Worm (Caenorhabditis elegans) whole organism, young adult: ENCODE results near the gene B0244.10.

Experiments used
- C17E4.6 ChIP-seq: fragments of 200-800 bp; sonication (Bioruptor generic); IDR thresholded peaks from 2 replicates; pipeline ENCODE4 v1.3.6; 2022; ENCODE audit warnings: missing genetic modification reagents, missing genetic modification characterization, missing compliant biosample characterization
- F52B5.7 ChIP-seq: sonication (generic microtip); optimal IDR thresholded peaks from 2 replicates; lab custom pipeline; 2016; ENCODE audit warnings: mild to moderate bottlenecking, missing genetic modification characterization, missing compliant biosample characterization
- T07F8.4 ChIP-seq: sonication (generic microtip); optimal IDR thresholded peaks from 2 replicates; lab custom pipeline; 2016; ENCODE audit warnings: mild to moderate bottlenecking, missing genetic modification characterization, moderate library complexity, missing compliant biosample characterization
- ama-1 ChIP-seq, 3 experiments: fragments of 150-350 bp in 1 of 3; sonication (generic microtip) in 2 of 3; optimal IDR thresholded peaks; 2 replicates each; lab custom pipeline; 2014 to 2018; ENCODE audit warnings: missing biosample characterization in 2 of 3, missing genetic modification characterization in 2 of 3, missing genetic modification reagents in 2 of 3
- attf-3 ChIP-seq: fragments of 200-800 bp; sonication (Bioruptor generic); conservative IDR thresholded peaks from 2 replicates; pipeline ENCODE4 v1.3.6; 2022; ENCODE audit warnings: missing genetic modification reagents, missing genetic modification characterization, missing compliant biosample characterization
- ekl-4 ChIP-seq: fragments of 200-800 bp; sonication (Bioruptor generic); IDR thresholded peaks from 2 replicates; pipeline ENCODE4 v1.3.6; 2022; ENCODE audit warnings: missing genetic modification reagents, missing genetic modification characterization, missing compliant biosample characterization
- repo-1 ChIP-seq: sonication (generic microtip); optimal IDR thresholded peaks from 2 replicates; lab custom pipeline; 2017; ENCODE audit warnings: mild to moderate bottlenecking, missing genetic modification characterization, missing compliant biosample characterization
- unc-62 ChIP-seq: fragments of 150-350 bp; optimal IDR thresholded peaks from 2 replicates; lab custom pipeline; 2014; ENCODE audit warnings: missing biosample characterization, missing genetic modification reagents, missing genetic modification characterization

- TF ChIP-seq attf-3 (GFP tag; lab: Robert Waterston, UW) (no peak), ekl-4 (GFP tag; lab: Robert Waterston, UW) (no peak), F52B5.7 (tag; lab: Kevin White, UChicago) (no peak), repo-1 (no peak), ama-1 (optimal IDR thresholded peaks at IDR 0.05; lab: Kevin White, UChicago) (no peak), ama-1 (GFP tag; optimal IDR thresholded peaks at IDR 0.05; lab: Kevin White, UChicago) (no peak), unc-62 (GFP tag; lab: Kevin White, UChicago) (no peak), C17E4.6 (GFP tag; lab: Robert Waterston, UW) (no peak), T07F8.4 (tag; lab: Kevin White, UChicago) (no peak)
These were observed 20.2 kb downstream of the B0244.10 start, which contains the start of gene ida-1 for ce11 chrIII:5755204-5755603.
